Worm (Caenorhabditis elegans) whole organism, L4 larva: Measurements from ENCODE around the gene C14H10.2.

Experiments
- F26F4.8 ChIP-seq: fragments of 200-800 bp; sonication (Bioruptor generic); conservative IDR thresholded peaks from 2 replicates; pipeline ENCODE4 v1.3.6; 2022; ENCODE audit warnings: missing genetic modification characterization, missing compliant biosample characterization
- F37D6.2 ChIP-seq: sonication (generic microtip); optimal IDR thresholded peaks from 2 replicates; lab custom pipeline; 2016; ENCODE audit warnings: mild to moderate bottlenecking, missing genetic modification characterization, missing compliant biosample characterization
- T26A8.4 ChIP-seq: fragments of 200-800 bp; sonication (Bioruptor generic); IDR thresholded peaks from 2 replicates; pipeline ENCODE4 v1.3.6; 2022; ENCODE audit warnings: missing genetic modification characterization, missing compliant biosample characterization
- ZK546.5 ChIP-seq, 2 experiments: sonication (generic microtip); optimal IDR thresholded peaks; 2 replicates each; lab custom pipeline; 2017; ENCODE audit warnings: missing biosample characterization in 2 of 2, missing genetic modification characterization in 2 of 2
- aha-1 ChIP-seq: fragments of 150-350 bp; peaks from one replicate; lab custom pipeline; 2014; ENCODE audit warnings: missing biosample characterization, missing genetic modification characterization
- ama-1 ChIP-seq: fragments of 150-350 bp; optimal IDR thresholded peaks from 2 replicates; lab custom pipeline; 2014; ENCODE audit warnings: inconsistent platforms, mixed read lengths
- attf-4 ChIP-seq: sonication (generic microtip); optimal IDR thresholded peaks from 3 replicates; lab custom pipeline; 2017; ENCODE audit warnings: missing biosample characterization, missing genetic modification characterization
- ceh-28 ChIP-seq: fragments of 150-350 bp; optimal IDR thresholded peaks from 2 replicates; lab custom pipeline; 2014; ENCODE audit warnings: missing biosample characterization, missing genetic modification reagents, missing genetic modification characterization
- ceh-62 ChIP-seq: sonication (generic microtip); optimal IDR thresholded peaks from 2 replicates; lab custom pipeline; 2017; ENCODE audit warnings: missing biosample characterization, missing genetic modification characterization
- cey-2 ChIP-seq: sonication (generic microtip); optimal IDR thresholded peaks from 3 replicates; lab custom pipeline; 2017; ENCODE audit warnings: missing genetic modification characterization, mild to moderate bottlenecking, missing compliant biosample characterization, antibody characterized with exemption, borderline replicate concordance; ENCODE audit not compliant: insufficient read depth
- daf-16 ChIP-seq, 3 experiments: sonication (generic microtip); optimal IDR thresholded peaks; 2 replicates each; lab custom pipeline; 2016 to 2017; ENCODE audit warnings: missing genetic modification characterization in 3 of 3, missing genetic modification reagents in 3 of 3, mild to moderate bottlenecking in 2 of 3, missing compliant biosample characterization in 2 of 3, missing biosample characterization in 1 of 3, moderate library complexity in 1 of 3
- daf-8 ChIP-seq: fragments of 200-800 bp; sonication (Bioruptor generic); IDR thresholded peaks from 2 replicates; pipeline ENCODE4 v1.3.6; 2022; ENCODE audit warnings: missing genetic modification characterization, missing compliant biosample characterization
- gei-8 ChIP-seq: fragments of 200-800 bp; sonication (Bioruptor generic); optimal IDR thresholded peaks from 2 replicates; lab custom pipeline; 2018; ENCODE audit warnings: mild to moderate bottlenecking, missing genetic modification characterization, missing compliant biosample characterization
- hlh-11 ChIP-seq: fragments of 200-800 bp; sonication (Bioruptor generic); optimal IDR thresholded peaks from 2 replicates; lab custom pipeline; 2018; ENCODE audit warnings: mild to moderate bottlenecking, missing genetic modification characterization, missing compliant biosample characterization
- hlh-30 ChIP-seq: sonication (generic microtip); optimal IDR thresholded peaks from 2 replicates; lab custom pipeline; 2017; ENCODE audit warnings: antibody characterized with exemption, mild to moderate bottlenecking, missing genetic modification characterization, missing compliant biosample characterization; ENCODE audit not compliant: insufficient read depth
- hmg-1.1 ChIP-seq: fragments of 200-800 bp; sonication (Bioruptor generic); IDR thresholded peaks from 2 replicates; pipeline ENCODE4 v1.3.6; 2022; ENCODE audit warnings: missing genetic modification reagents, missing genetic modification characterization, missing compliant biosample characterization
- mxl-2 ChIP-seq: fragments of 200-800 bp; sonication (Bioruptor generic); conservative IDR thresholded peaks from 2 replicates; pipeline ENCODE4 v1.3.6; 2022; ENCODE audit warnings: missing genetic modification reagents, missing genetic modification characterization, missing compliant biosample characterization
- nhr-28 ChIP-seq: fragments of 150-350 bp; optimal IDR thresholded peaks from 2 replicates; lab custom pipeline; 2014; ENCODE audit warnings: missing biosample characterization, missing genetic modification characterization
- rbr-2 ChIP-seq: sonication (generic microtip); optimal IDR thresholded peaks from 2 replicates; lab custom pipeline; 2016; ENCODE audit warnings: missing genotype, missing genetic modification characterization, missing compliant biosample characterization
- saeg-2 ChIP-seq: fragments of 200-800 bp; sonication (Bioruptor generic); IDR thresholded peaks from 2 replicates; pipeline ENCODE4 v1.3.6; 2022; ENCODE audit warnings: missing genetic modification reagents, missing genetic modification characterization, missing compliant biosample characterization
- snpc-4 ChIP-seq: fragments of 150-350 bp; optimal IDR thresholded peaks from 2 replicates; lab custom pipeline; 2014; ENCODE audit warnings: missing biosample characterization, missing genetic modification characterization
- tag-97 ChIP-seq: fragments of 200-800 bp; sonication (Bioruptor generic); IDR thresholded peaks from 2 replicates; pipeline ENCODE4 v1.3.6; 2022; ENCODE audit warnings: missing genetic modification characterization, missing compliant biosample characterization
- unc-39 ChIP-seq: sonication (generic microtip); optimal IDR thresholded peaks from 2 replicates; lab custom pipeline; 2017; ENCODE audit warnings: missing biosample characterization, missing genetic modification characterization
- unc-62 ChIP-seq, 3 experiments: fragments of 150-350 bp in 1 of 3; sonication (generic microtip); optimal IDR thresholded peaks in 2 of 3; peaks in 1 of 3; 1 replicate in 1 of 3; 2 replicates in 2 of 3; lab custom pipeline; 2014 to 2017; ENCODE audit warnings: missing biosample characterization in 3 of 3, missing genetic modification characterization in 3 of 3, missing genetic modification reagents in 3 of 3, missing genotype in 1 of 3
- vab-7 ChIP-seq: fragments of 200-800 bp; sonication (Bioruptor generic); IDR thresholded peaks from 2 replicates; pipeline ENCODE4 v1.3.6; 2022; ENCODE audit warnings: missing genetic modification reagents, missing genetic modification characterization, missing compliant biosample characterization
- zfp-2 ChIP-seq: sonication (generic microtip); optimal IDR thresholded peaks from 2 replicates; lab custom pipeline; 2016; ENCODE audit warnings: mild to moderate bottlenecking, missing genetic modification characterization, missing compliant biosample characterization
- ztf-11 ChIP-seq: fragments of 150-350 bp; optimal IDR thresholded peaks from 2 replicates; lab custom pipeline; 2014; ENCODE audit warnings: missing biosample characterization, missing genetic modification characterization

The C14H10.2 gene

ce11 chrX:10279299-10279698 lies 26.6 kb upstream of the C14H10.2 start, which contains the start of gene slc-9B.1:
slc-9B.1 (plus strand) TSS chrX:10279599.
- TF ChIP-seq daf-8 (GFP tag; lab: Robert Waterston, UW) (no peak), tag-97 (no peak), ZK546.5 (tag; optimal IDR thresholded peaks at IDR 0.05; lab: Kevin White, UChicago) (no peak), mxl-2 (GFP tag; lab: Robert Waterston, UW) (no peak), F37D6.2 (tag; lab: Kevin White, UChicago) (no peak), F26F4.8 (no peak), aha-1 (tag; lab: Kevin White, UChicago) (no peak), vab-7 (GFP tag; lab: Robert Waterston, UW) (no peak), unc-62 (GFP tag; optimal IDR thresholded peaks at IDR 0.05 in 1 of 2; lab: Kevin White, UChicago) (no peak), unc-62 (tag; optimal IDR thresholded peaks at IDR 0.05; lab: Kevin White, UChicago) (no peak), cey-2 (no peak), zfp-2 (tag; lab: Kevin White, UChicago) (no peak)

- TF ChIP-seq nhr-28 (tag; lab: Kevin White, UChicago) (peak; percentile 39), T26A8.4 (GFP tag; lab: Robert Waterston, UW) (no peak)
- TF ChIP-seq, all 104 proteins: peak for 1
Measured at ce11 chrX:10277118-10277517, 24.4 kb upstream of the C14H10.2 start.

- TF ChIP-seq ceh-28 (tag; lab: Kevin White, UChicago) (no peak), aha-1 (tag; lab: Kevin White, UChicago) (peak; percentile 93), ama-1 (lab: Kevin White, UChicago) (no peak), unc-62 (GFP tag; optimal IDR thresholded peaks at IDR 0.05 in 1 of 2; lab: Kevin White, UChicago) (no peak), unc-62 (tag; optimal IDR thresholded peaks at IDR 0.05; lab: Kevin White, UChicago) (no peak)
Measured at ce11 chrX:10274470-10274869, 21.8 kb upstream of the C14H10.2 start.

ce11 chrX:10273392-10273791 lies 20.7 kb upstream of the C14H10.2 start, which contains the start of gene F41E7.2:
F41E7.2 (plus strand) TSS chrX:10273692.
- TF ChIP-seq attf-4 (tag; lab: Kevin White, UChicago) (no peak), daf-16 (GFP tag; optimal IDR thresholded peaks at IDR 0.05; lab: Kevin White, UChicago) (no peak), daf-16 (tag; optimal IDR thresholded peaks at IDR 0.05; lab: Kevin White, UChicago) (no peak), snpc-4 (no peak)

- no peak for TF ChIP-seq unc-39 (tag; lab: Kevin White, UChicago)
- TF ChIP-seq ceh-62 (tag; lab: Kevin White, UChicago) = no peak
- TF ChIP-seq unc-62 (GFP tag; optimal IDR thresholded peaks at IDR 0.05 in 1 of 2; lab: Kevin White, UChicago) = peak in 1 of 2 experiments; percentile 93
- TF ChIP-seq unc-62 (tag; optimal IDR thresholded peaks at IDR 0.05; lab: Kevin White, UChicago) = no peak
- TF ChIP-seq nhr-28 (tag; lab: Kevin White, UChicago) = no peak
Measured at ce11 chrX:10262299-10262698, 9.6 kb upstream of the C14H10.2 start.

- no peak for TF ChIP-seq gei-8 (GFP tag; lab: Kevin White, UChicago)
Measured at ce11 chrX:10260035-10260434, 7.4 kb upstream of the C14H10.2 start, which contains the start of gene C32A9.1. C32A9.1 (minus strand) TSS chrX:10260135.

- peak; percentile 27 for TF ChIP-seq hlh-30
- peak in 1 of 2 experiments; percentile 54 for TF ChIP-seq daf-16 (GFP tag; optimal IDR thresholded peaks at IDR 0.05; lab: Kevin White, UChicago)
- no peak for TF ChIP-seq daf-16 (tag; optimal IDR thresholded peaks at IDR 0.05; lab: Kevin White, UChicago)
- TF ChIP-seq hmg-1.1 (GFP tag; lab: Robert Waterston, UW) = no peak
- TF ChIP-seq ztf-11 = no peak
- TF ChIP-seq unc-62 (GFP tag; optimal IDR thresholded peaks at IDR 0.05 in 1 of 2; lab: Kevin White, UChicago) = peak in 1 of 2 experiments; percentile 43
- TF ChIP-seq unc-62 (tag; optimal IDR thresholded peaks at IDR 0.05; lab: Kevin White, UChicago) = no peak
- TF ChIP-seq rbr-2 (tag; lab: Kevin White, UChicago) = no peak
- no peak for TF ChIP-seq hlh-11 (tag; lab: Kevin White, UChicago)
- no peak for TF ChIP-seq saeg-2 (GFP tag; lab: Robert Waterston, UW)
Measured at ce11 chrX:10254068-10254467, 1.4 kb upstream of the C14H10.2 start.
